Fruit fly (Drosophila melanogaster) whole organism, embryonic: ENCODE measurements around the gene CG5611.

ENCODE experiments used
- B-H1 ChIP-seq: fragments of 200-800 bp; sonication (Bioruptor generic); IDR thresholded peaks from 3 replicates; pipeline ENCODE4 v1.3.6; 2022; ENCODE audit warnings: missing biosample characterization, missing genetic modification characterization
- Bteb2 ChIP-seq: fragments of 200-800 bp; sonication (Bioruptor generic); optimal IDR thresholded peaks from 2 replicates; lab custom pipeline; 2016; ENCODE audit warnings: missing biosample characterization, missing genetic modification characterization
- CG10321 ChIP-seq: fragments of 200-800 bp; sonication (Bioruptor generic); IDR thresholded peaks from 2 replicates; pipeline ENCODE4 v1.3.6; 2022; ENCODE audit warnings: missing biosample characterization, missing genetic modification characterization
- CG10543 ChIP-seq: fragments of 200-800 bp; sonication (Bioruptor generic); optimal IDR thresholded peaks from 3 replicates; lab custom pipeline; 2017; ENCODE audit warnings: missing biosample characterization, mild to moderate bottlenecking, missing genetic modification characterization, moderate library complexity
- CG10565 ChIP-seq: fragments of 200-800 bp; sonication (Bioruptor generic); optimal IDR thresholded peaks from 3 replicates; lab custom pipeline; 2016; ENCODE audit warnings: missing biosample characterization, mild to moderate bottlenecking, missing genetic modification characterization
- CG11093 ChIP-seq: fragments of 200-800 bp; sonication (Bioruptor generic); IDR thresholded peaks from 3 replicates; pipeline ENCODE4 v1.3.6; 2022; ENCODE audit warnings: missing biosample characterization, missing genetic modification characterization
- CG13296 ChIP-seq: fragments of 200-800 bp; sonication (Bioruptor generic); optimal IDR thresholded peaks from 3 replicates; lab custom pipeline; 2018; ENCODE audit warnings: missing biosample characterization, mild to moderate bottlenecking, missing genetic modification characterization
- CG13624 ChIP-seq: fragments of 200-800 bp; sonication (Bioruptor generic); optimal IDR thresholded peaks from 2 replicates; lab custom pipeline; 2016; ENCODE audit warnings: missing biosample characterization, missing genetic modification characterization
- CG15696 ChIP-seq: fragments of 200-800 bp; sonication (Bioruptor generic); optimal IDR thresholded peaks from 2 replicates; lab custom pipeline; 2019; ENCODE audit warnings: missing biosample characterization, mild to moderate bottlenecking, missing genetic modification characterization, moderate library complexity
- CG16779 ChIP-seq: fragments of 200-800 bp; sonication (Bioruptor generic); IDR thresholded peaks from 2 replicates; pipeline ENCODE4 v1.3.6; 2022; ENCODE audit warnings: missing biosample characterization, missing genetic modification characterization
- CG17359 ChIP-seq: fragments of 200-800 bp; sonication (Bioruptor generic); optimal IDR thresholded peaks from 3 replicates; lab custom pipeline; 2018; ENCODE audit warnings: missing biosample characterization, mild to moderate bottlenecking, missing genetic modification characterization, moderate library complexity
- CG17612 ChIP-seq: fragments of 200-800 bp; sonication (Bioruptor generic); IDR thresholded peaks from 2 replicates; pipeline ENCODE4 v1.3.6; 2022; ENCODE audit warnings: missing biosample characterization, missing genetic modification characterization
- CG1792 ChIP-seq: fragments of 200-800 bp; sonication (Bioruptor generic); optimal IDR thresholded peaks from 2 replicates; lab custom pipeline; 2016; ENCODE audit warnings: missing biosample characterization, missing genetic modification characterization
- CG18262 ChIP-seq: fragments of 200-800 bp; optimal IDR thresholded peaks from 3 replicates; lab custom pipeline; 2019; ENCODE audit warnings: missing biosample characterization, mild to moderate bottlenecking, missing genetic modification characterization, moderate library complexity
- CG2120 ChIP-seq: fragments of 200-800 bp; sonication (Bioruptor generic); optimal IDR thresholded peaks from 3 replicates; lab custom pipeline; 2016; ENCODE audit warnings: missing biosample characterization, missing genetic modification characterization
- CG31365 ChIP-seq: fragments of 200-800 bp; sonication (Bioruptor generic); optimal IDR thresholded peaks from 2 replicates; lab custom pipeline; 2018; ENCODE audit warnings: missing biosample characterization, mild to moderate bottlenecking, missing genetic modification characterization
- CG4820 ChIP-seq: fragments of 200-800 bp; sonication (Bioruptor generic); optimal IDR thresholded peaks from 3 replicates; lab custom pipeline; 2016; ENCODE audit warnings: missing biosample characterization, missing genetic modification characterization
- CG6254 ChIP-seq: fragments of 200-800 bp; sonication (Bioruptor generic); optimal IDR thresholded peaks from 3 replicates; lab custom pipeline; 2017; ENCODE audit warnings: mild to moderate bottlenecking, missing biosample characterization, missing genetic modification reagents, missing genetic modification characterization
- CG6683 ChIP-seq: fragments of 200-800 bp; sonication (Bioruptor generic); optimal IDR thresholded peaks from 2 replicates; lab custom pipeline; 2017; ENCODE audit warnings: missing biosample characterization, mild to moderate bottlenecking, missing genetic modification characterization, missing genetic modification reagents
- CG8359 ChIP-seq: fragments of 200-800 bp; sonication (Bioruptor generic); optimal IDR thresholded peaks from 2 replicates; lab custom pipeline; 2017; ENCODE audit warnings: missing biosample characterization, mild to moderate bottlenecking, missing genetic modification characterization, borderline replicate concordance
- CG9817 ChIP-seq: fragments of 200-800 bp; sonication (Bioruptor generic); optimal IDR thresholded peaks from 2 replicates; lab custom pipeline; 2018; ENCODE audit warnings: missing biosample characterization, mild to moderate bottlenecking, missing genetic modification characterization, moderate library complexity
- Dbx ChIP-seq: fragments of 200-800 bp; sonication (Bioruptor generic); IDR thresholded peaks from 3 replicates; pipeline ENCODE4 v1.3.6; 2022; ENCODE audit warnings: missing biosample characterization, missing genetic modification characterization
- Elba2 ChIP-seq: fragments of 200-800 bp; sonication (Bioruptor generic); optimal IDR thresholded peaks from 3 replicates; lab custom pipeline; 2016; ENCODE audit warnings: missing biosample characterization, missing genetic modification characterization
- Ets65A ChIP-seq: fragments of 200-800 bp; sonication (Bioruptor generic); peaks from one replicate; lab custom pipeline; 2016; ENCODE audit warnings: missing biosample characterization, missing genetic modification characterization
- HLH4C ChIP-seq: fragments of 200-800 bp; sonication (Bioruptor generic); IDR thresholded peaks from 3 replicates; pipeline ENCODE4 v1.3.6; 2022; ENCODE audit warnings: missing biosample characterization, missing genetic modification characterization; ENCODE audit not compliant: partially characterized antibody
- HLH54F ChIP-seq: fragments of 200-800 bp; sonication (Bioruptor generic); optimal IDR thresholded peaks from 3 replicates; lab custom pipeline; 2016; ENCODE audit warnings: missing biosample characterization, missing genetic modification characterization
- HmgZ ChIP-seq: fragments of 200-800 bp; sonication (Bioruptor generic); optimal IDR thresholded peaks from 2 replicates; lab custom pipeline; 2018; ENCODE audit warnings: missing biosample characterization, mild to moderate bottlenecking, missing genetic modification characterization
- MBD-R2 ChIP-seq: fragments of 200-800 bp; sonication (Bioruptor generic); IDR thresholded peaks from 2 replicates; pipeline ENCODE4 v1.3.6; 2022; ENCODE audit warnings: missing biosample characterization, missing genetic modification characterization
- MTF-1 ChIP-seq: fragments of 200-800 bp; sonication (Bioruptor generic); optimal IDR thresholded peaks from 2 replicates; lab custom pipeline; 2018; ENCODE audit warnings: missing biosample characterization, mild to moderate bottlenecking, missing genetic modification characterization, borderline replicate concordance
- Oaz ChIP-seq: fragments of 200-800 bp; sonication (Bioruptor generic); IDR thresholded peaks from 2 replicates; pipeline ENCODE4 v1.3.6; 2022; ENCODE audit warnings: missing biosample characterization, missing genetic modification characterization
- Ravus ChIP-seq: fragments of 200-800 bp; sonication (Bioruptor generic); IDR thresholded peaks from 2 replicates; pipeline ENCODE4 v1.3.6; 2022; ENCODE audit warnings: missing biosample characterization, missing genetic modification characterization
- Spps ChIP-seq: fragments of 200-800 bp; sonication (Bioruptor generic); optimal IDR thresholded peaks from 2 replicates; lab custom pipeline; 2018; ENCODE audit warnings: missing biosample characterization, mild to moderate bottlenecking, missing genetic modification characterization
- bsh ChIP-seq, 2 experiments: fragments of 200-800 bp; sonication (Bioruptor generic); optimal IDR thresholded peaks; 2 replicates each; lab custom pipeline; 2017 to 2018; ENCODE audit warnings: mild to moderate bottlenecking in 2 of 2, missing biosample characterization in 2 of 2, missing genetic modification characterization in 2 of 2, moderate library complexity in 1 of 2
- dpn ChIP-seq, 2 experiments: fragments of 200-800 bp; sonication (Bioruptor generic); optimal IDR thresholded peaks; 3 replicates each; lab custom pipeline; 2016; ENCODE audit warnings: missing biosample characterization in 2 of 2, missing genetic modification characterization in 2 of 2
- gcm ChIP-seq: fragments of 200-800 bp; sonication (Bioruptor generic); optimal IDR thresholded peaks from 2 replicates; lab custom pipeline; 2019; ENCODE audit warnings: missing biosample characterization, mild to moderate bottlenecking, missing genetic modification characterization, moderate library complexity
- gem ChIP-seq: fragments of 200-800 bp; sonication (Bioruptor generic); optimal IDR thresholded peaks from 2 replicates; lab custom pipeline; 2019; ENCODE audit warnings: missing biosample characterization, mild to moderate bottlenecking, missing genetic modification characterization, moderate library complexity
- ind ChIP-seq: fragments of 200-800 bp; sonication (Bioruptor generic); optimal IDR thresholded peaks from 3 replicates; lab custom pipeline; 2016; ENCODE audit warnings: missing biosample characterization, missing genetic modification characterization
- jumu ChIP-seq: fragments of 200-800 bp; sonication (Bioruptor generic); optimal IDR thresholded peaks from 3 replicates; lab custom pipeline; 2016; ENCODE audit warnings: missing biosample characterization, missing genetic modification characterization
- ken ChIP-seq: fragments of 200-800 bp; sonication (Bioruptor generic); IDR thresholded peaks from 3 replicates; pipeline ENCODE4 v1.3.6; 2022; ENCODE audit warnings: missing biosample characterization, missing genetic modification characterization
- knrl ChIP-seq: fragments of 200-800 bp; sonication (Bioruptor generic); IDR thresholded peaks from 3 replicates; pipeline ENCODE4 v1.3.6; 2022; ENCODE audit warnings: missing biosample characterization, missing genetic modification characterization; ENCODE audit not compliant: partially characterized antibody
- luna ChIP-seq: fragments of 200-800 bp; sonication (Bioruptor generic); optimal IDR thresholded peaks from 2 replicates; lab custom pipeline; 2016; ENCODE audit warnings: missing biosample characterization, missing genetic modification characterization
- nerfin-2 ChIP-seq: fragments of 200-800 bp; sonication (Bioruptor generic); IDR thresholded peaks from 2 replicates; pipeline ENCODE4 v1.3.6; 2022; ENCODE audit warnings: missing biosample characterization, missing genetic modification characterization; ENCODE audit not compliant: partially characterized antibody
- nom ChIP-seq: fragments of 200-800 bp; sonication (Bioruptor generic); optimal IDR thresholded peaks from 2 replicates; lab custom pipeline; 2017; ENCODE audit warnings: missing biosample characterization, missing genetic modification characterization, mild to moderate bottlenecking, moderate library complexity, missing genetic modification reagents
- odd ChIP-seq: fragments of 200-800 bp; sonication (Bioruptor generic); optimal IDR thresholded peaks from 2 replicates; lab custom pipeline; 2017; ENCODE audit warnings: missing biosample characterization, mild to moderate bottlenecking, missing genetic modification characterization
- pita ChIP-seq: fragments of 200-800 bp; sonication (Bioruptor generic); optimal IDR thresholded peaks from 2 replicates; lab custom pipeline; 2017; ENCODE audit warnings: missing biosample characterization, mild to moderate bottlenecking, missing genetic modification characterization
- seq ChIP-seq: fragments of 200-800 bp; sonication (Bioruptor generic); IDR thresholded peaks from 2 replicates; pipeline ENCODE4 v1.3.6; 2022; ENCODE audit warnings: missing biosample characterization, missing genetic modification characterization
- slou ChIP-seq: fragments of 200-800 bp; sonication (Bioruptor generic); optimal IDR thresholded peaks from 3 replicates; lab custom pipeline; 2016; ENCODE audit warnings: missing biosample characterization, missing genetic modification characterization
- twi ChIP-seq: fragments of 200-800 bp; optimal IDR thresholded peaks from 2 replicates; lab custom pipeline; 2019; ENCODE audit warnings: missing biosample characterization, mild to moderate bottlenecking, missing genetic modification characterization, moderate library complexity
- wek ChIP-seq: fragments of 200-800 bp; sonication (Bioruptor generic); optimal IDR thresholded peaks from 3 replicates; lab custom pipeline; 2018; ENCODE audit warnings: missing biosample characterization, mild to moderate bottlenecking, missing genetic modification characterization, moderate library complexity

The CG5611 gene

DNA sequence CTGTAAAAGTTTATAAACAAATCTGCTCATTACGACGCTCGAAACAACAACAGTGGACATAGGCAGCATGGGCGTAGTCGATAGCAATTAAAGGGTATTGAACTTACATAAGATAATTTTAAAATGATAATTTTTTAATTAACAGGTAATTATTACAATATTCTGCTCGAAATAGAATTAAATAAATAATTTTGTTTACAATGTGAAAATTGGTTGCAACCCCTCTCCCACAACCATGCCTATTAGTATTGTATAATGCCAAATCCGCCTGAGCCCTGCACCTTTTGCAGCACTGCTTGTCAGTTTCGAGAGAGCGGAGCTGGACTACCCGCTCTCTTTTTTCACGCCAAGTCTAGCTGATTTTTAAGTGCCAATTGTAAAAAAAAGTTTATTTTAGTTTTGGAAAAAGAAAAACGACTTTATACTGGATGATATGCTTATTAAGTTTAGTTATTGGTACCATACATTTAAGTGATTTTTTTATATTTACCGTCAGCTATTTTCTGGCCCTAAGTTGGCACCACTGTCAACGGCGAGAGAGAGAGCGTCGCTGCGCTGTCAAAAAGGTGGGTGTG is at the start of gene CG5611, which contains the start of gene Mtl (continued):
- peak; percentile 100 for TF ChIP-seq twi (tag; lab: Kevin White, UChicago)
- TF ChIP-seq dpn (GFP tag; optimal IDR thresholded peaks at IDR 0.05; lab: Kevin White, UChicago) = peak; percentile 99 to 100
- peak; percentile 100 for TF ChIP-seq ind (GFP tag; lab: Kevin White, UChicago)
- TF ChIP-seq seq (GFP tag; lab: Robert Waterston, UW) = peak; percentile 100
- peak; percentile 100 for TF ChIP-seq CG15696 (tag; lab: Kevin White, UChicago)
- TF ChIP-seq CG6254 (GFP tag; lab: Kevin White, UChicago) = peak; percentile 98
- TF ChIP-seq gem = peak; percentile 100
- TF ChIP-seq CG13296 (GFP tag; lab: Kevin White, UChicago) = peak; percentile 99
- peak; percentile 95 for TF ChIP-seq CG1792 (GFP tag; lab: Kevin White, UChicago)
- peak; percentile 99 for TF ChIP-seq Bteb2
- TF ChIP-seq CG8359 = peak; percentile 96
- TF ChIP-seq Elba2 (GFP tag; lab: Kevin White, UChicago) = peak; percentile 98
- peak; percentile 100 for TF ChIP-seq ken
- peak; percentile 97 for TF ChIP-seq CG10565 (GFP tag; lab: Kevin White, UChicago)
- peak; percentile 100 for TF ChIP-seq Oaz (GFP tag; lab: Robert Waterston, UW)
- peak; percentile 100 for TF ChIP-seq Ets65A (GFP tag; lab: Kevin White, UChicago)
- peak; percentile 100 for TF ChIP-seq slou (GFP tag; lab: Kevin White, UChicago)
- TF ChIP-seq CG13624 = peak; percentile 98
- TF ChIP-seq jumu = peak; percentile 97
- TF ChIP-seq MTF-1 (GFP tag; lab: Kevin White, UChicago) = peak; percentile 99
- TF ChIP-seq CG10321 (GFP tag; lab: Robert Waterston, UW) = peak; percentile 91
- TF ChIP-seq wek (GFP tag; lab: Kevin White, UChicago) = peak; percentile 96
- peak; percentile 100 for TF ChIP-seq CG2120 (GFP tag; lab: Kevin White, UChicago)
- peak; percentile 99 for TF ChIP-seq odd
- TF ChIP-seq CG16779 = peak; percentile 100
- TF ChIP-seq Spps (tag; lab: Kevin White, UChicago) = peak; percentile 99
- TF ChIP-seq MBD-R2 (GFP tag; lab: Robert Waterston, UW) = peak; percentile 100
- TF ChIP-seq Ravus = peak; percentile 99
- peak; percentile 100 for TF ChIP-seq HmgZ
- peak; percentile 100 for TF ChIP-seq CG17612
- peak; percentile 100 for TF ChIP-seq Dbx (GFP tag; lab: Robert Waterston, UW)
- TF ChIP-seq CG18262 (tag; lab: Kevin White, UChicago) = peak; percentile 100
- 0 out of 2 replicates have a peak, but pooled peaks have one; percentile 9 for TF ChIP-seq nerfin-2 (GFP tag; lab: Robert Waterston, UW)
- 0 out of 3 replicates have a peak, but pooled peaks have one; percentile 10 for TF ChIP-seq HLH4C
- TF ChIP-seq CG6683 (GFP tag; lab: Kevin White, UChicago) = peak; percentile 99
- peak; percentile 94 for TF ChIP-seq CG31365 (tag; lab: Kevin White, UChicago)
- peak; percentile 99 for TF ChIP-seq HLH54F (GFP tag; lab: Kevin White, UChicago)
- no peak for TF ChIP-seq pita (GFP tag; lab: Kevin White, UChicago)
- peak; percentile 99 for TF ChIP-seq gcm
- TF ChIP-seq bsh (GFP tag; optimal IDR thresholded peaks at IDR 0.05; lab: Kevin White, UChicago) = peak; percentile 93 to 100
- peak; percentile 100 for TF ChIP-seq B-H1 (GFP tag; lab: Robert Waterston, UW)
- peak; percentile 97 for TF ChIP-seq nom
- peak; percentile 100 for TF ChIP-seq CG9817
- peak; percentile 100 for TF ChIP-seq CG11093 (GFP tag; lab: Robert Waterston, UW)
- peak; percentile 93 for TF ChIP-seq luna (GFP tag; lab: Kevin White, UChicago)
- TF ChIP-seq CG10543 (GFP tag; lab: Kevin White, UChicago) = peak; percentile 99
- TF ChIP-seq knrl = peak; percentile 44; the same call in 1 of the 3 replicates
- TF ChIP-seq CG17359 (tag; lab: Kevin White, UChicago) = peak; percentile 100
- TF ChIP-seq CG4820 = peak; percentile 99
